Worm (Caenorhabditis elegans): ENCODE measurements around the gene F56F10.1.

F56F10.1 gene

DNA sequence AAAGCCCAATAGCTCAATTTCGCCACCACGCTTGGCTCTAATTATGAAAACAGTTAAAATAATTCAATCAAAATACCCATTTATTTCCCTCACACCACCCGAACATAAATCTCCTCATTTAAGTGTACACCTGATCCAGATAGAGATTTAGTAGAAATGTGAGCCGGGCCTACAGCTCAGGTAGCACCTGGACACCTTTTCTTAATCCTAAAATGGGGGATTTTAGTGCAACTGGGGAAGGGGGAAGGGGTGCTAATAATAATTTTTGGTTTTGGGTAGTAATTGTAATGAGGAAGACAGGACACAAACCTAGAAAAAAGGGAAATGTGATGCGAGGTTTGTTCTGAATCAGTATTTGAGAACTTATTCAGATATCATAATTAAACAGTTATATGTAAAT is 18.8 kb upstream of the F56F10.1 start:
- TF ChIP-seq nhr-232 (tag; optimal IDR thresholded peaks at IDR 0.05) (no peak), npax-4 (tag; optimal IDR thresholded peaks at IDR 0.05) (no peak), ceh-30 (tag; optimal IDR thresholded peaks at IDR 0.05) (no peak), pag-3 (tag; optimal IDR thresholded peaks at IDR 0.05; ENCODE audit: borderline replicate concordance) (no peak), ceh-14 (tag; optimal IDR thresholded peaks at IDR 0.05) (no peak), pha-2 (tag; optimal IDR thresholded peaks at IDR 0.05) (no peak), tbx-7 (tag; optimal IDR thresholded peaks at IDR 0.05) (no peak)

DNA sequence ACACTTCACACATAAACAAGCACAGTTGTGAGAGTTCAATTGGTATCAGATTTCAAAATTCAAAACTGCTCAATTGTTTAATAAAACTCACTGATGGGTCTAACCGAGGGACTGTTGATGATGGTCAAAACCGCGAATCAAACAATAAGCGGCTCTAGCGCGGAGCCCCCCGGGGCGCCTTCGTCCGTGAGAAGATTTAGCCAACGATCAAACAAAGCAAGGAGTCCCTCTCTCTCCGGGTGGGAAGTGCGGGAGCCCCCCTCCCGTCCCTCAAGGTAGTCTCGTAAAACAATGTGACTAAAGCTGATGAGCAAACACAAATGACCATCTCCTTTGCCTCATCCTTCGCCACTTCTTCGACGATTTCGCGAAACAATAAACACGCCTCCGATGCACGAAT is 14.7 kb upstream of the F56F10.1 start:
- no peak for TF ChIP-seq ceh-22 (tag; optimal IDR thresholded peaks at IDR 0.05)
- TF ChIP-seq ceh-31 (tag; optimal IDR thresholded peaks at IDR 0.05): no peak
- no peak for TF ChIP-seq ceh-24 (tag; optimal IDR thresholded peaks at IDR 0.05)
- TF ChIP-seq sdc-2 (tag; optimal IDR thresholded peaks at IDR 0.05): no peak
- no peak for TF ChIP-seq fkh-6 (tag; optimal IDR thresholded peaks at IDR 0.05)
- no peak for TF ChIP-seq ceh-18 (tag; optimal IDR thresholded peaks at IDR 0.05)
- no peak for TF ChIP-seq ahr-1 (tag; optimal IDR thresholded peaks at IDR 0.05)
- peak; percentile 55 for TF ChIP-seq ceh-34 (tag; optimal IDR thresholded peaks at IDR 0.05)
- TF ChIP-seq nhr-11 (tag; optimal IDR thresholded peaks at IDR 0.05): no peak
- no peak for TF ChIP-seq tbx-7 (tag; optimal IDR thresholded peaks at IDR 0.05)
- TF ChIP-seq elt-2 (tag; optimal IDR thresholded peaks at IDR 0.05): no peak
- no peak for TF ChIP-seq ets-4 (tag; optimal IDR thresholded peaks at IDR 0.05)
- no peak for TF ChIP-seq hlh-13 (GFP tag; optimal IDR thresholded peaks at IDR 0.05)
- TF ChIP-seq lim-6 (tag; optimal IDR thresholded peaks at IDR 0.05): no peak
- TF ChIP-seq hlh-15 (tag; optimal IDR thresholded peaks at IDR 0.05): no peak
- TF ChIP-seq F13H6.1 (tag; optimal IDR thresholded peaks at IDR 0.05): no peak
- no peak for TF ChIP-seq unc-55 (GFP tag; optimal IDR thresholded peaks at IDR 0.05)
- no peak for TF ChIP-seq nfya-1 (tag; optimal IDR thresholded peaks at IDR 0.05)
- TF ChIP-seq madf-2 (tag; optimal IDR thresholded peaks at IDR 0.05): no peak
- peak; percentile 32 for TF ChIP-seq ref-2 (tag; optimal IDR thresholded peaks at IDR 0.05)
- peak; percentile 14 for TF ChIP-seq ceh-2 (tag; optimal IDR thresholded peaks at IDR 0.05)
- no peak for TF ChIP-seq ceh-9 (tag; optimal IDR thresholded peaks at IDR 0.05)

DNA sequence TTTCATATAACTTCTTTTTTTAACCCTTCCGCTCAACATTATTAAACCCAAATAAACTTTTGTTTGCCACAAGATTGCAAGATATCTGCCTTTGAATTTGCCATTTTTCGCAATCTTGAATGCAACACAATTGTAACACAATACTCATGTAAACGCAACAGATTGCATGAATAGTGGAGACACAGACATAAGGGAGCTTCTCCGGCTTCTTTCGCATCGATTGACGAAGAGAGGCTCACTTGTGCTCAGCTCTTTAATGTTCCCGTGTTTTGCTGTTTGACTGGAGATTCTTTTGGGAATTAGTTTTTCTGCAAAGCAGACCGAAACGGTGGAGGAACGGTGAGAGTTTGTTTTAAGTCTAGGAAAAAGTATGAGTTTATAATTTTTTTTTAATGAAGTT is 13.0 kb upstream of the F56F10.1 start, which contains the start of gene F56F10.2:
F56F10.2 (plus strand) TSS at position 215 of the 400 bp plus-strand sequence.
- TF ChIP-seq ztf-16 (tag; optimal IDR thresholded peaks at IDR 0.05) (no peak), ceh-6 (GFP tag; optimal IDR thresholded peaks at IDR 0.05) (no peak), ceh-31 (tag; optimal IDR thresholded peaks at IDR 0.05) (peak; percentile 11), ref-2 (tag; optimal IDR thresholded peaks at IDR 0.05) (no peak), che-1 (tag; optimal IDR thresholded peaks at IDR 0.05) (no peak), ceh-34 (tag; optimal IDR thresholded peaks at IDR 0.05) (peak; percentile 85), ceh-48 (tag; optimal IDR thresholded peaks at IDR 0.05) (peak; percentile 58), sox-2 (GFP tag; IDR thresholded peaks at IDR 0.05) (no peak), unc-42 (tag; optimal IDR thresholded peaks at IDR 0.05) (peak; percentile 58), T23F11.4 (GFP tag; optimal IDR thresholded peaks at IDR 0.05) (no peak), pag-3 (tag; optimal IDR thresholded peaks at IDR 0.05; ENCODE audit: borderline replicate concordance) (no peak), ceh-19 (GFP tag; optimal IDR thresholded peaks at IDR 0.05) (peak; percentile 21)

DNA sequence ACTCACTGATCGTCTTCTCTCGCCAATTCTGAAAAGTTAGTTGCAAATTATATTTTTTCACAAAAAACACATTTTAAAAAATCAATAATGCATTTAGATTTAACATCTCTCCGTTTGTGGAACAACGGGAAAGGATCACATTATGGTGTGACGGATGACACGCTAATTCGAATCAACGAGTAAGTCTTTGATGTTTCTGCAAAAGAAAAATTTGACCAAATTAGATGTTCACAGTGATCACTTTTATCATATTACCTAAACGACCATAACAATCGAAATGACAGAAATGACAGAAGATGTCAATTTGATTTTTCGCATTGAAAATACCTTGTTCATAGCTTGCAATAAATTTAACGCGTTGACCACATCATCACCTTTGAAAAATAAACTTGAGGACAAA is 11.0 kb upstream of the F56F10.1 start:
- no peak for TF ChIP-seq T23F11.4 (GFP tag; optimal IDR thresholded peaks at IDR 0.05)
- TF ChIP-seq ceh-19 (GFP tag; optimal IDR thresholded peaks at IDR 0.05): no peak
- TF ChIP-seq pat-9 (tag; optimal IDR thresholded peaks at IDR 0.05): no peak
- no peak for TF ChIP-seq syd-9 (tag; optimal IDR thresholded peaks at IDR 0.05)
- TF ChIP-seq sox-2 (GFP tag; IDR thresholded peaks at IDR 0.05): no peak
- no peak for TF ChIP-seq ceh-18 (tag; optimal IDR thresholded peaks at IDR 0.05)
- no peak for TF ChIP-seq zip-5 (tag; optimal IDR thresholded peaks at IDR 0.05)
- no peak for TF ChIP-seq hlh-6 (tag; optimal IDR thresholded peaks at IDR 0.05)
- TF ChIP-seq ahr-1 (tag; optimal IDR thresholded peaks at IDR 0.05): no peak
- TF ChIP-seq lin-11 (tag; optimal IDR thresholded peaks at IDR 0.05): no peak
- no peak for TF ChIP-seq hlh-8 (tag; optimal IDR thresholded peaks at IDR 0.05)
- no peak for TF ChIP-seq tbx-7 (tag; optimal IDR thresholded peaks at IDR 0.05)
- TF ChIP-seq rnt-1 (tag; optimal IDR thresholded peaks at IDR 0.05): no peak
- TF ChIP-seq che-1 (tag; optimal IDR thresholded peaks at IDR 0.05): no peak
- no peak for TF ChIP-seq pros-1 (tag; optimal IDR thresholded peaks at IDR 0.05)
- TF ChIP-seq nhr-232 (tag; optimal IDR thresholded peaks at IDR 0.05): no peak
- no peak for TF ChIP-seq tbx-2 (tag; optimal IDR thresholded peaks at IDR 0.05)
